Worm (Caenorhabditis elegans): ENCODE data around the gene ZK355.3.

Gene ZK355.3

ce11 chrII:2888957-2889630 is 38.3 kb downstream of the ZK355.3 start, which contains the start of gene pinn-1 (continued):
- TF ChIP-seq ctbp-1 (GFP tag; IDR thresholded peaks at IDR 0.05) = peak; percentile 72
- TF ChIP-seq ama-1 (optimal IDR thresholded peaks at IDR 0.05) = no peak
- peak in 1 of 2 experiments; percentile 94 for TF ChIP-seq hif-1 (tag; optimal IDR thresholded peaks at IDR 0.05)
- TF ChIP-seq tag-97 (GFP tag; IDR thresholded peaks at IDR 0.05) = peak; percentile 87; the same call in 1 of the 2 replicates
- TF ChIP-seq zag-1 (tag; optimal IDR thresholded peaks at IDR 0.05) = no peak
- TF ChIP-seq nhr-111 (GFP tag; optimal IDR thresholded peaks at IDR 0.05) = no peak
- TF ChIP-seq Y75B8A.6 (GFP tag; IDR thresholded peaks at IDR 0.05) = 0 out of 2 replicates have a peak, but pooled peaks have one; percentile 24
- TF ChIP-seq nhr-76 (tag; optimal IDR thresholded peaks at IDR 0.05) = no peak
- peak; percentile 68 for TF ChIP-seq jun-1 (tag; optimal IDR thresholded peaks at IDR 0.05)
- TF ChIP-seq mdl-1 (tag; optimal IDR thresholded peaks at IDR 0.05) = no peak
- peak; percentile 90 for TF ChIP-seq Y48G9A.11 (GFP tag; IDR thresholded peaks at IDR 0.05)
- TF ChIP-seq nhr-41 (GFP tag; IDR thresholded peaks at IDR 0.05) = no peak
- 0 out of 2 replicates have a peak, but pooled peaks have one; percentile 19 for TF ChIP-seq egl-43 (GFP tag; IDR thresholded peaks at IDR 0.05)
- peak; percentile 26 for TF ChIP-seq zfp-2 (tag; optimal IDR thresholded peaks at IDR 0.05)
- peak; percentile 75 for TF ChIP-seq pha-4 (GFP tag; IDR thresholded peaks at IDR 0.05)
- TF ChIP-seq pha-4 (tag; optimal IDR thresholded peaks at IDR 0.05) = peak; percentile 43
- peak; percentile 64 for TF ChIP-seq spr-1 (tag; optimal IDR thresholded peaks at IDR 0.05)
- TF ChIP-seq ceh-20 (GFP tag; IDR thresholded peaks at IDR 0.05) = peak; percentile 91
- TF ChIP-seq ceh-82 (tag; optimal IDR thresholded peaks at IDR 0.05) = no peak
- peak; percentile 88 for TF ChIP-seq madf-9 (GFP tag; conservative IDR thresholded peaks at IDR 0.05)
- no peak for TF ChIP-seq gei-8 (GFP tag; optimal IDR thresholded peaks at IDR 0.05)
- TF ChIP-seq F10B5.3 (tag; optimal IDR thresholded peaks at IDR 0.05) = peak; percentile 31
- no peak for TF ChIP-seq daf-19 (GFP tag; conservative IDR thresholded peaks at IDR 0.05)
- peak; percentile 57 for TF ChIP-seq F49E8.2 (tag; optimal IDR thresholded peaks at IDR 0.05; ENCODE audit: borderline replicate concordance)
- peak; percentile 44 for TF ChIP-seq nhr-28 (tag; optimal IDR thresholded peaks at IDR 0.05)
- peak; percentile 78 for TF ChIP-seq dve-1 (tag; optimal IDR thresholded peaks at IDR 0.05; ENCODE audit: insufficient read depth)
- peak; percentile 78 for TF ChIP-seq hlh-11 (tag; optimal IDR thresholded peaks at IDR 0.05)
- no peak for TF ChIP-seq dmd-8 (GFP tag; IDR thresholded peaks at IDR 0.05)
- TF ChIP-seq vab-7 (GFP tag; IDR thresholded peaks at IDR 0.05) = peak; percentile 74
- TF ChIP-seq fkh-10 (GFP tag; optimal IDR thresholded peaks at IDR 0.05) = peak; percentile 65
- peak; percentile 80 for TF ChIP-seq mep-1 (tag; optimal IDR thresholded peaks at IDR 0.05)
- TF ChIP-seq zfp-3 (GFP tag; conservative IDR thresholded peaks at IDR 0.05) = peak; percentile 78; the same call in 1 of the 2 replicates
- peak; percentile 97 for TF ChIP-seq dmd-9 (GFP tag; IDR thresholded peaks at IDR 0.05)
- TF ChIP-seq mes-2 (tag; optimal IDR thresholded peaks at IDR 0.05; ENCODE audit: poor library complexity, severe bottlenecking) = peak; percentile 100
- peak; percentile 96 for TF ChIP-seq ZK337.2 (GFP tag; IDR thresholded peaks at IDR 0.05)
- peak; percentile 87 for TF ChIP-seq ceh-44 (GFP tag; IDR thresholded peaks at IDR 0.05)
- TF ChIP-seq daf-16 (GFP tag; optimal IDR thresholded peaks at IDR 0.05) = peak in 1 of 2 experiments; percentile 36
- TF ChIP-seq daf-16 (tag; optimal IDR thresholded peaks at IDR 0.05) = no peak
- no peak for TF ChIP-seq unc-39 (tag; optimal IDR thresholded peaks at IDR 0.05)
- no peak for TF ChIP-seq lin-29 (GFP tag; IDR thresholded peaks at IDR 0.05)
- no peak for TF ChIP-seq lir-3 (tag; optimal IDR thresholded peaks at IDR 0.05)
- TF ChIP-seq hlh-30 (tag; optimal IDR thresholded peaks at IDR 0.05; ENCODE audit: insufficient read depth) = peak; percentile 51
- no peak for TF ChIP-seq nhr-48 (tag; optimal IDR thresholded peaks at IDR 0.05)
- TF ChIP-seq lin-38 (GFP tag; IDR thresholded peaks at IDR 0.05) = peak; percentile 99
- TF ChIP-seq snpc-1.2 (GFP tag; IDR thresholded peaks at IDR 0.05) = peak; percentile 75; the same call in 1 of the 2 replicates
- peak; percentile 48; the same call in 1 of the 2 replicates for TF ChIP-seq lin-1 (GFP tag; IDR thresholded peaks at IDR 0.05)
- peak; percentile 59 for TF ChIP-seq nhr-25 (tag; optimal IDR thresholded peaks at IDR 0.05; ENCODE audit: borderline replicate concordance, insufficient read depth)
- peak; percentile 75 for TF ChIP-seq nhr-102 (tag; optimal IDR thresholded peaks at IDR 0.05)
- no peak for TF ChIP-seq Y5F2A.4 (GFP tag; optimal IDR thresholded peaks at IDR 0.05)
